Worm (Caenorhabditis elegans): ENCODE measurements around the gene C17H12.10.

The C17H12.10 gene

DNA sequence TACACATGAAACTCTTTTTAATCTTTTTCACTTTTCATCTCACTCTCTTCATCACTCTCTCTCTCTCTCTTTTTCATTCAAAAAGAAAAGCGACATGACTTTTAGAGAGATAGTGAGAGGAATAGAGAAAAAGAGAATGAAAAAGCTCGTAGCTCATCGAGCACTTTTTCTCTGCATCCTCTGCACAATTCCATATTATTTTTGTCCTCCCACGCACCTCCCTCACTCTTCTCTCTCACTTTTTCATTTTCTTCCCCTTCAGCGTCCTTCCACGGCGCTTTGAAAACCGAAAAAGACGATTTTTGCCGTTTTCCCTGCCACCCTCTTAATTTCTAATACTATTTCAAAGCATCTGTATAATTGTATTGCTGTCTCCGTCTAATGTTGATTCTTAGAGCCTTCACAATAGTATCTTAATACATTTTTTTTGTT is 32.5 kb downstream of the C17H12.10 start (continued):
- TF ChIP-seq ztf-22 (GFP tag; optimal IDR thresholded peaks at IDR 0.05), result no peak
- TF ChIP-seq ztf-18 (tag; optimal IDR thresholded peaks at IDR 0.05), result peak; percentile 24
- TF ChIP-seq lin-54 (GFP tag; optimal IDR thresholded peaks at IDR 0.05), result peak; percentile 40
- no peak for TF ChIP-seq egl-18 (GFP tag; IDR thresholded peaks at IDR 0.05)
- no peak for TF ChIP-seq F10E7.11 (tag; optimal IDR thresholded peaks at IDR 0.05)
- TF ChIP-seq ama-1 (optimal IDR thresholded peaks at IDR 0.05), result no peak
- no peak for TF ChIP-seq ama-1 (GFP tag; optimal IDR thresholded peaks at IDR 0.05)
- no peak; the same call in 1 of the 2 replicates for TF ChIP-seq nfyb-1 (GFP tag; IDR thresholded peaks at IDR 0.05)
- peak; percentile 19 for TF ChIP-seq tbp1 (GFP tag; optimal IDR thresholded peaks at IDR 0.05)
- TF ChIP-seq lin-35 (GFP tag; optimal IDR thresholded peaks at IDR 0.05), result peak in 1 of 3 experiments; percentile 52
- TF ChIP-seq snpc-3.4 (tag; optimal IDR thresholded peaks at IDR 0.05), result no peak
- peak; percentile 26 for TF ChIP-seq F22D6.2 (tag; optimal IDR thresholded peaks at IDR 0.05)
- TF ChIP-seq let-526 (GFP tag; IDR thresholded peaks at IDR 0.05), result no peak
- no peak for TF ChIP-seq ccch-3 (GFP tag; optimal IDR thresholded peaks at IDR 0.05)
- TF ChIP-seq pha-4 (tag; optimal IDR thresholded peaks at IDR 0.05), result peak; percentile 58
- TF ChIP-seq madf-10 (tag; optimal IDR thresholded peaks at IDR 0.05), result peak; percentile 48
- peak; percentile 21 for TF ChIP-seq ZK185.1 (tag; optimal IDR thresholded peaks at IDR 0.05; ENCODE audit: poor library complexity, severe bottlenecking)

- TF ChIP-seq nhr-90 (tag; optimal IDR thresholded peaks at IDR 0.05), result no peak
- no peak for TF ChIP-seq gei-17 (GFP tag; optimal IDR thresholded peaks at IDR 0.05)
- TF ChIP-seq egl-44 (GFP tag; IDR thresholded peaks at IDR 0.05), result no peak
- TF ChIP-seq somi-1 (GFP tag; optimal IDR thresholded peaks at IDR 0.05), result no peak
- TF ChIP-seq cebp-2 (GFP tag; IDR thresholded peaks at IDR 0.05), result no peak
- TF ChIP-seq madf-6 (GFP tag; IDR thresholded peaks at IDR 0.05), result no peak
- TF ChIP-seq nhr-27 (tag; optimal IDR thresholded peaks at IDR 0.05), result no peak
- no peak for TF ChIP-seq repo-1 (tag; optimal IDR thresholded peaks at IDR 0.05)
- TF ChIP-seq bed-1 (GFP tag; IDR thresholded peaks at IDR 0.05), result no peak
- TF ChIP-seq akir-1 (GFP tag; optimal IDR thresholded peaks at IDR 0.05), result no peak
- no peak for TF ChIP-seq Y56A3A.18 (GFP tag; IDR thresholded peaks at IDR 0.05)
- TF ChIP-seq F39B2.1 (GFP tag; IDR thresholded peaks at IDR 0.05), result no peak
- no peak for TF ChIP-seq B0336.3 (GFP tag; IDR thresholded peaks at IDR 0.05)
- TF ChIP-seq hlh-26 (GFP tag; conservative IDR thresholded peaks at IDR 0.05), result no peak
- TF ChIP-seq lag-1 (GFP tag; IDR thresholded peaks at IDR 0.05), result no peak
- no peak for TF ChIP-seq Y95B8A.8 (GFP tag; IDR thresholded peaks at IDR 0.05)
- TF ChIP-seq let-526 (GFP tag; IDR thresholded peaks at IDR 0.05), result no peak
- no peak for TF ChIP-seq C17E4.6 (GFP tag; IDR thresholded peaks at IDR 0.05)
- TF ChIP-seq athp-1 (tag; optimal IDR thresholded peaks at IDR 0.05), result no peak
Measured at ce11 chrIV:6841562-6842282, 35.1 kb downstream of the C17H12.10 start.

- TF ChIP-seq F49E8.2 (tag; optimal IDR thresholded peaks at IDR 0.05; ENCODE audit: insufficient read depth) (peak; percentile 23), hmg-1.2 (GFP tag; IDR thresholded peaks at IDR 0.05) (peak; percentile 26; the same call in 1 of the 2 replicates), him-1 (tag; optimal IDR thresholded peaks at IDR 0.05) (peak; percentile 30), dpff-1 (tag; optimal IDR thresholded peaks at IDR 0.05) (no peak), dpl-1 (GFP tag; optimal IDR thresholded peaks at IDR 0.05) (peak; percentile 73), ztf-28 (GFP tag; IDR thresholded peaks at IDR 0.05) (no peak), C17E4.6 (GFP tag; IDR thresholded peaks at IDR 0.05) (no peak), ceh-91 (GFP tag; IDR thresholded peaks at IDR 0.05) (peak; percentile 72), ccch-3 (GFP tag; optimal IDR thresholded peaks at IDR 0.05) (no peak), let-526 (GFP tag; IDR thresholded peaks at IDR 0.05) (no peak), Y53G8AR.9 (GFP tag; conservative IDR thresholded peaks at IDR 0.05) (peak; percentile 32; the same call in 1 of the 2 replicates), Y53F4B.3 (GFP tag; IDR thresholded peaks at IDR 0.05) (no peak), aptf-3 (GFP tag; IDR thresholded peaks at IDR 0.05) (no peak), snpc-1.3 (tag; optimal IDR thresholded peaks at IDR 0.05; ENCODE audit: insufficient read depth) (no peak)
Measured at ce11 chrIV:6842470-6843008, 35.9 kb downstream of the C17H12.10 start, which contains the start of gene lip-1. Gene lip-1 (plus strand): TSS chrIV:6842958.
